Fruit fly (Drosophila melanogaster) whole organism, prepupa: ENCODE results near the gene pico.

Experiments
- Blimp-1 ChIP-seq: fragments of 200-800 bp; sonication (Bioruptor generic); optimal IDR thresholded peaks from 3 replicates; lab custom pipeline; 2017; ENCODE audit warnings: missing biosample characterization, missing genetic modification characterization, mild to moderate bottlenecking, moderate library complexity, missing genetic modification reagents
- CG10669 ChIP-seq: fragments of 200-800 bp; sonication (Bioruptor generic); optimal IDR thresholded peaks from 3 replicates; lab custom pipeline; 2018; ENCODE audit warnings: missing biosample characterization, mild to moderate bottlenecking, missing genetic modification characterization, moderate library complexity
- CG11902 ChIP-seq: fragments of 200-800 bp; sonication (Bioruptor generic); optimal IDR thresholded peaks from 3 replicates; lab custom pipeline; 2016; ENCODE audit warnings: missing biosample characterization, missing genetic modification characterization
- CG15336 ChIP-seq: fragments of 200-800 bp; sonication (Bioruptor generic); IDR thresholded peaks from 2 replicates; pipeline ENCODE4 v1.3.6; 2022; ENCODE audit warnings: missing biosample characterization, missing genetic modification characterization
- CG6163 ChIP-seq: fragments of 200-800 bp; sonication (Bioruptor generic); IDR thresholded peaks from 3 replicates; pipeline ENCODE4 v1.3.6; 2022; ENCODE audit warnings: missing biosample characterization, missing genetic modification characterization
- CG6808 ChIP-seq: fragments of 200-800 bp; sonication (Bioruptor generic); optimal IDR thresholded peaks from 3 replicates; lab custom pipeline; 2017; ENCODE audit warnings: missing biosample characterization, missing genetic modification characterization, mild to moderate bottlenecking, moderate library complexity, missing genetic modification reagents
- CG6854 ChIP-seq: fragments of 200-800 bp; sonication (Bioruptor generic); optimal IDR thresholded peaks from 2 replicates; lab custom pipeline; 2017; ENCODE audit warnings: missing biosample characterization, mild to moderate bottlenecking, missing genetic modification characterization
- CG7368 ChIP-seq: fragments of 200-800 bp; sonication (Bioruptor generic); optimal IDR thresholded peaks from 3 replicates; lab custom pipeline; 2016; ENCODE audit warnings: missing biosample characterization, missing genetic modification characterization
- CG8119 ChIP-seq: fragments of 200-800 bp; sonication (Bioruptor generic); IDR thresholded peaks from 3 replicates; pipeline ENCODE4 v1.3.6; 2022; ENCODE audit warnings: missing biosample characterization, missing genetic modification characterization
- CG8319 ChIP-seq: fragments of 200-800 bp; sonication (Bioruptor generic); optimal IDR thresholded peaks from 3 replicates; lab custom pipeline; 2016; ENCODE audit warnings: missing biosample characterization, missing genetic modification characterization
- CG9139 ChIP-seq: fragments of 200-800 bp; sonication (Bioruptor generic); optimal IDR thresholded peaks from 3 replicates; lab custom pipeline; 2017; ENCODE audit warnings: missing biosample characterization, mild to moderate bottlenecking, missing genetic modification characterization
- Eip75B ChIP-seq: fragments of 200-800 bp; sonication (Bioruptor generic); optimal IDR thresholded peaks from 3 replicates; lab custom pipeline; 2016; ENCODE audit warnings: missing biosample characterization, missing genetic modification characterization
- Eip78C ChIP-seq: fragments of 200-800 bp; sonication (Bioruptor generic); peaks from one replicate; lab custom pipeline; 2016; ENCODE audit warnings: missing biosample characterization, missing genetic modification characterization
- Ets96B ChIP-seq: fragments of 200-800 bp; optimal IDR thresholded peaks from 2 replicates; lab custom pipeline; 2019; ENCODE audit warnings: missing biosample characterization, mild to moderate bottlenecking, missing genetic modification characterization, moderate library complexity
- Gug ChIP-seq: fragments of 200-800 bp; sonication (Bioruptor generic); IDR thresholded peaks from 2 replicates; pipeline ENCODE4 v1.3.6; 2022; ENCODE audit warnings: missing biosample characterization, missing genetic modification characterization
- Hr38 ChIP-seq: sonication (Bioruptor generic); optimal IDR thresholded peaks from 2 replicates; lab custom pipeline; 2016; ENCODE audit warnings: missing biosample characterization, missing genetic modification characterization
- Hr39 ChIP-seq: fragments of 200-800 bp; sonication (Bioruptor generic); optimal IDR thresholded peaks from 2 replicates; lab custom pipeline; 2016; ENCODE audit warnings: missing biosample characterization, missing genetic modification characterization
- Smox ChIP-seq: fragments of 200-800 bp; sonication (Bioruptor generic); optimal IDR thresholded peaks from 3 replicates; lab custom pipeline; 2016; ENCODE audit warnings: missing biosample characterization, missing genetic modification characterization
- Sox14 ChIP-seq: fragments of 200-800 bp; sonication (Bioruptor generic); optimal IDR thresholded peaks from 3 replicates; lab custom pipeline; 2016; ENCODE audit warnings: missing biosample characterization, missing genetic modification characterization
- Sox15 ChIP-seq: fragments of 200-800 bp; sonication (Bioruptor generic); optimal IDR thresholded peaks from 3 replicates; lab custom pipeline; 2016; ENCODE audit warnings: missing biosample characterization, missing genetic modification characterization
- acj6 ChIP-seq: fragments of 200-800 bp; sonication (Bioruptor generic); optimal IDR thresholded peaks from 3 replicates; lab custom pipeline; 2016; ENCODE audit warnings: missing biosample characterization, missing genetic modification characterization
- eg ChIP-seq: fragments of 200-800 bp; sonication (Bioruptor generic); IDR thresholded peaks from 3 replicates; pipeline ENCODE4 v1.3.6; 2022; ENCODE audit warnings: missing biosample characterization, missing genetic modification characterization
- esn ChIP-seq: fragments of 200-800 bp; sonication (Bioruptor generic); optimal IDR thresholded peaks from 2 replicates; lab custom pipeline; 2016; ENCODE audit warnings: missing biosample characterization, mild to moderate bottlenecking, missing genetic modification characterization, moderate library complexity
- fd85E ChIP-seq: fragments of 200-800 bp; sonication (Bioruptor generic); optimal IDR thresholded peaks from 3 replicates; lab custom pipeline; 2016; ENCODE audit warnings: missing biosample characterization, missing genetic modification characterization
- fkh ChIP-seq: fragments of 200-800 bp; sonication (Bioruptor generic); optimal IDR thresholded peaks from 3 replicates; lab custom pipeline; 2017; ENCODE audit warnings: missing biosample characterization, mild to moderate bottlenecking, missing genetic modification characterization, moderate library complexity
- lz ChIP-seq: fragments of 200-800 bp; sonication (Bioruptor generic); optimal IDR thresholded peaks from 3 replicates; lab custom pipeline; 2016; ENCODE audit warnings: missing biosample characterization, missing genetic modification characterization
- net ChIP-seq: fragments of 200-800 bp; sonication (Bioruptor generic); optimal IDR thresholded peaks from 3 replicates; lab custom pipeline; 2016; ENCODE audit warnings: missing biosample characterization, missing genetic modification characterization
- spab ChIP-seq: fragments of 200-800 bp; sonication (Bioruptor generic); optimal IDR thresholded peaks from 2 replicates; lab custom pipeline; 2017; ENCODE audit warnings: missing biosample characterization, mild to moderate bottlenecking, missing genetic modification characterization, missing genetic modification reagents
- ss ChIP-seq, 2 experiments: fragments of 200-800 bp; sonication (Bioruptor generic); optimal IDR thresholded peaks; 2 replicates in 1 of 2; 3 replicates in 1 of 2; lab custom pipeline; 2017 to 2018; ENCODE audit warnings: mild to moderate bottlenecking in 2 of 2, missing biosample characterization in 2 of 2, missing genetic modification characterization in 2 of 2, moderate library complexity in 1 of 2
- svp ChIP-seq: fragments of 200-800 bp; sonication (Bioruptor generic); peaks from one replicate; lab custom pipeline; 2016; ENCODE audit warnings: missing biosample characterization, missing genetic modification characterization
- topi ChIP-seq: fragments of 200-800 bp; sonication (Bioruptor generic); optimal IDR thresholded peaks from 3 replicates; lab custom pipeline; 2016; ENCODE audit warnings: missing biosample characterization, missing genetic modification characterization

Gene pico

DNA sequence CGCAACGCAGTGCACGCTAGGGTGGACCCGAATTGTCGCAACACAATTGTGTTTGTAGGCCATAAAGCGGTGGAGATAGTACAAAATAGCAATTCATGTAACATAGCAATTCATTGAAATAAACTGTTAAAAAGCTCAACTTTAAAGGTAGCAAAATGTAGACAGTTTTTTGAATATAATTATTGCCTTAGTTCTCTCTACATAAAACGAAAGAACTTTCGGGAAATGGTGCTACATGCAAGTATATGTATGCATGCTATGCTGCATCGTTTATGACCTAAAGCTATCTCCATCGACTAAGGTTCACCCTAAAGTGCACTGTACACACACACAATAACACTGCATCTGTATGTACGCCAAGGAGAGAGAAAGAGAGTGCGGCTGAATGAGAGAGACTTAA is 23.2 kb upstream of the pico start (continued):
- TF ChIP-seq Hr39 (GFP tag; lab: Kevin White, UChicago): peak; percentile 84
- TF ChIP-seq topi (GFP tag; lab: Kevin White, UChicago): peak; percentile 88
- TF ChIP-seq CG6808 (GFP tag; lab: Kevin White, UChicago): peak; percentile 93
- peak; percentile 97 for TF ChIP-seq CG8119 (GFP tag; lab: Robert Waterston, UW)
- peak; percentile 82 for TF ChIP-seq CG8319
- peak; percentile 92 for TF ChIP-seq eg (GFP tag; lab: Robert Waterston, UW)
- peak; percentile 94 for TF ChIP-seq spab (GFP tag; lab: Kevin White, UChicago)
- TF ChIP-seq fd85E: peak; percentile 65
- peak; percentile 78 for TF ChIP-seq Gug (GFP tag; lab: Robert Waterston, UW)
- TF ChIP-seq CG6854 (GFP tag; lab: Kevin White, UChicago): peak; percentile 65
- peak; percentile 87 for TF ChIP-seq lz (GFP tag; lab: Kevin White, UChicago)
- TF ChIP-seq Blimp-1: peak; percentile 57
- TF ChIP-seq Sox14 (GFP tag; lab: Kevin White, UChicago): peak; percentile 93
- peak; percentile 89 for TF ChIP-seq CG9139 (GFP tag; lab: Kevin White, UChicago)
- peak; percentile 78 for TF ChIP-seq CG11902 (GFP tag; lab: Kevin White, UChicago)
- TF ChIP-seq CG10669 (GFP tag; lab: Kevin White, UChicago): peak; percentile 93
- no peak for TF ChIP-seq fkh (GFP tag; lab: Kevin White, UChicago)
- TF ChIP-seq ss (GFP tag; optimal IDR thresholded peaks at IDR 0.05; lab: Kevin White, UChicago): peak; percentile 93 to 95
- peak; percentile 95 for TF ChIP-seq Eip75B (GFP tag; lab: Kevin White, UChicago)
- TF ChIP-seq esn (GFP tag; lab: Kevin White, UChicago): peak; percentile 89
- TF ChIP-seq CG7368: peak; percentile 88

DNA sequence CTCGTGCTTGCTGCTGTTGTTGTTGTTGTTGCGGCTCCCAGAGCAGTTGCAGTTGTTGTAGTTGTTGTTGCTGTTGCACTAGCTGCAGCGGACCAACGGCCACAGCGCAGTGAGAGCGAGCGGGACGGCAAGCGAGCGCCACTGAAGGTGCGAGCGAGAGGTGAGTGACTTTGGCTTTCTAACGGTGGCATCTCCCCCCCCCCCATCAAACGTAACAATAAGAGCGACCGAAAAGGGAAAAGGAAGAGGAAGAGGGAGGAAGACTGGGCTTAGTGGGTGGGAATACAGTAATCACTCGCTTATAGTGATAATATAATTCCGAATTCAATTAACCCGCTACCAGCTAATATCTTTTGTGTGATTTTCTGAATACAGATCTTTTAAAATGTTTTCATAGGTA is 15.1 kb upstream of the pico start:
- 0 out of 3 replicates have a peak, but pooled peaks have one; percentile 40 for TF ChIP-seq eg (GFP tag; lab: Robert Waterston, UW)
- TF ChIP-seq Sox15 (GFP tag; lab: Kevin White, UChicago): no peak

DNA sequence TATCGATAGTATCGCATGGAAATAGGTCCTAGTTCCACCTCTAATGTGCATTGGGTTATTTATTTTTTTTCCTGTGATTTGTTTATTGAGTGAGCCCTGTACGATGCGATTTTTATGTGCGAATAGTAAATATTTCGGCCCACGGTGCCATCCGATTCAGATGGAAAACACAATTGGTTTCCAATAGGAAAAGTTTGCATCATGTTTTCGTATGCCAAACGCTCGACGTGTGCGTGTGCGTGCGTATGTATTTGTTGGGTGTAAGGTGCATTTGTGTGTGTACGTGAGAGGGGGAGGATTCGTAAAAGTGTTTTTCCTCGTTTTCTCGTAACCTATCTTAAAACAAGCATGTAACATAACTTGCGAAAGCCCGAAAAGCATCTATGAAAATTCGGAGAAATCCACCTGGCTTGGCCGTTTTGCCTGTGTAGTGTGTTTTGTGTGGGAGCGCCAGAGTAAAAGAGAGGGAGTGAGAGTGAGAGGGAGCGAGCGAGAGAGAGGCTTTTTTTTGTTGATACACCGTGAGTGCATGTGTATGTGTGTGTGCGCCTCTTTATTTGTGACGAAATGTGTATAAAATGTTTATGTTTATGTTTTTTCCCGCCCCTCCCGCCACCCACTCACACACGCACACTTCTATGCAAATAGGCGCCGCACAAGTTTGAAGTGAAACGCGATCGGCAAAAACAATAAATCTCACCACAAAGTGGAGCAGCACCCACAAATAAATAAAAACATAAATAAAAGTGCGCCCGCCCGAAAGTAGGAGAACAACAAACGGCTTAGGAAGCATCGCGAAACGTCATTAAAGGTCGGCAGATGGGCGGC is 14.5 kb upstream of the pico start, which contains the start of gene Hers:
Hers (plus strand) TSS at position 2 of the 828 bp plus-strand sequence.
- peak; percentile 66 for TF ChIP-seq Eip78C
- TF ChIP-seq fkh (GFP tag; lab: Kevin White, UChicago): peak; percentile 73
- no peak for TF ChIP-seq net (GFP tag; lab: Kevin White, UChicago)
- no peak for TF ChIP-seq Ets96B (tag; lab: Kevin White, UChicago)
- TF ChIP-seq svp: peak; percentile 63
- TF ChIP-seq CG6163 (GFP tag; lab: Robert Waterston, UW): peak; percentile 26; the same call in 1 of the 3 replicates
- 0 out of 3 replicates have a peak, but pooled peaks have one; percentile 8 for TF ChIP-seq eg (GFP tag; lab: Robert Waterston, UW)
- peak; percentile 22 for TF ChIP-seq CG6808 (GFP tag; lab: Kevin White, UChicago)
- TF ChIP-seq, all 60 proteins: peak for 6

DNA sequence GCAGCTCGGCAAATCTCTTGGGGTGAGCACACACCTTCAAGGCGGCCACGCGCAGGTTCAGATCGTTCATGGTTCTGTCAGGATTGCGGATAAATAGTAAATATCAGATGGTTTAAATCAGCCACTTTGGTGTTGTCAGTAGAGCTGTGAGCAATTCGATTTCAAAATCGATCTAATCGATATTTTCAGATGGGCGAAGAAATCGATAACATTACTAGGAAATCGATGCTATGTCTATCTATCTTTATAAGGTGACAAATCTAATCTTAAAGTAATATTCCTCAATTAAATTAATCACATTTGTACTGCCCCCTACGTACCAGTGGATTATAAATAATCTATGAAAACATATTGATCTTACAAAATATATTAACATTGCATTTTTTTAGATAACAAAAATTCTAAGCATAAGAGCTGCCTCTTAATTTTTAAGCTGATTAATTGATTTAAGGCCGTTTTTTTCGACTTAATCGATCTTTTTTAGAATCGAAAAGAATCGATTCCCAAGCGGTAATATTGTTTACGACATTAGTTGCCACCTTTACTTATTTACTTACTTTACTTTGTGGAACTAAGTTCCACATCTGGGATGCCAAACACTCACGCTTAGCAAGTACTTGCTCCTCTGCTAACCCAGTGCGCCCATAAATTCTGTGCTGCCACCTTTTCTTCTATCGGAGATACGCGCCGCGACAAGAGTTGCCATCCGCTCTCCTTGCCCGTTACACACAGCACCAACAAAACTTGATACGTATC is 13.7 kb upstream of the pico start, which contains the start of gene THADA:
THADA (minus strand) TSS at position 136 of the 756 bp plus-strand sequence.
- no peak for TF ChIP-seq Hr38 (GFP tag; lab: Kevin White, UChicago)
- no peak for TF ChIP-seq CG11902 (GFP tag; lab: Kevin White, UChicago)
- TF ChIP-seq CG8119 (GFP tag; lab: Robert Waterston, UW): 0 out of 3 replicates have a peak, but pooled peaks have one; percentile 46
- peak; percentile 15 for TF ChIP-seq esn (GFP tag; lab: Kevin White, UChicago)
- no peak for TF ChIP-seq acj6 (GFP tag; lab: Kevin White, UChicago)
- TF ChIP-seq Hr39 (GFP tag; lab: Kevin White, UChicago): peak; percentile 18
- TF ChIP-seq lz (GFP tag; lab: Kevin White, UChicago): peak; percentile 19
- peak; percentile 58; the same call in 1 of the 2 replicates for TF ChIP-seq CG15336 (GFP tag; lab: Robert Waterston, UW)
- peak; percentile 32 for TF ChIP-seq Smox (GFP tag; lab: Kevin White, UChicago)
